Worm (Caenorhabditis elegans) whole organism, young adult: ENCODE measurements around the gene nucb-1.

Source experiments
- F55B11.4 ChIP-seq: sonication (generic microtip); optimal IDR thresholded peaks from 2 replicates; lab custom pipeline; 2016; ENCODE audit warnings: missing compliant biosample characterization, missing genetic modification characterization, borderline replicate concordance; ENCODE audit not compliant: insufficient read depth
- F57C9.4 ChIP-seq: sonication (generic microtip); optimal IDR thresholded peaks from 2 replicates; lab custom pipeline; 2017; ENCODE audit warnings: mild to moderate bottlenecking, missing genetic modification characterization, missing compliant biosample characterization
- akir-1 ChIP-seq: fragments of 200-800 bp; sonication (Bioruptor generic); optimal IDR thresholded peaks from 2 replicates; lab custom pipeline; 2018; ENCODE audit warnings: mild to moderate bottlenecking, missing genetic modification characterization, moderate library complexity, missing compliant biosample characterization
- attf-5 ChIP-seq: fragments of 200-800 bp; sonication (Bioruptor generic); optimal IDR thresholded peaks from 2 replicates; lab custom pipeline; 2018; ENCODE audit warnings: mild to moderate bottlenecking, missing genetic modification characterization, missing compliant biosample characterization
- ccch-3 ChIP-seq: fragments of 200-800 bp; sonication (Bioruptor generic); optimal IDR thresholded peaks from 2 replicates; lab custom pipeline; 2018; ENCODE audit warnings: mild to moderate bottlenecking, missing genetic modification characterization, missing compliant biosample characterization
- dox-1 ChIP-seq: fragments of 200-800 bp; sonication (Bioruptor generic); IDR thresholded peaks from 2 replicates; pipeline ENCODE4 v1.3.6; 2022; ENCODE audit warnings: missing genetic modification reagents, missing genetic modification characterization, missing compliant biosample characterization
- hlh-12 ChIP-seq: sonication (generic microtip); optimal IDR thresholded peaks from 2 replicates; lab custom pipeline; 2016; ENCODE audit warnings: missing genetic modification characterization, missing compliant biosample characterization
- mel-28 ChIP-seq: sonication (generic microtip); optimal IDR thresholded peaks from 2 replicates; lab custom pipeline; 2016; ENCODE audit warnings: borderline replicate concordance, mild to moderate bottlenecking, missing genetic modification characterization, missing compliant biosample characterization
- nfya-1 ChIP-seq: sonication (generic microtip); optimal IDR thresholded peaks from 2 replicates; lab custom pipeline; 2017; ENCODE audit warnings: antibody characterized with exemption, missing compliant biosample characterization, missing genetic modification characterization, borderline replicate concordance; ENCODE audit not compliant: insufficient read depth
- pha-4 ChIP-seq: fragments of 150-350 bp; sonication (generic microtip); optimal IDR thresholded peaks from 2 replicates; lab custom pipeline; 2014; ENCODE audit warnings: missing biosample characterization, missing genetic modification reagents, missing genetic modification characterization

- TF ChIP-seq F57C9.4 (tag; lab: Kevin White, UChicago) (no peak), nfya-1 (no peak), attf-5 (GFP tag; lab: Kevin White, UChicago) (peak; percentile 59), F55B11.4 (tag; lab: Kevin White, UChicago) (no peak), mel-28 (tag; lab: Kevin White, UChicago) (no peak), ccch-3 (GFP tag; lab: Kevin White, UChicago) (no peak), hlh-12 (tag; lab: Kevin White, UChicago) (no peak), akir-1 (GFP tag; lab: Kevin White, UChicago) (no peak), pha-4 (tag; lab: Kevin White, UChicago) (no peak), dox-1 (GFP tag; lab: Robert Waterston, UW) (peak; percentile 75; the same call in 1 of the 2 replicates)
These were observed 9.0 kb upstream of the nucb-1 start for ce11 chrX:10188493-10188895.
